Worm (Caenorhabditis elegans): Measurements from ENCODE around the gene sru-35.

DNA sequence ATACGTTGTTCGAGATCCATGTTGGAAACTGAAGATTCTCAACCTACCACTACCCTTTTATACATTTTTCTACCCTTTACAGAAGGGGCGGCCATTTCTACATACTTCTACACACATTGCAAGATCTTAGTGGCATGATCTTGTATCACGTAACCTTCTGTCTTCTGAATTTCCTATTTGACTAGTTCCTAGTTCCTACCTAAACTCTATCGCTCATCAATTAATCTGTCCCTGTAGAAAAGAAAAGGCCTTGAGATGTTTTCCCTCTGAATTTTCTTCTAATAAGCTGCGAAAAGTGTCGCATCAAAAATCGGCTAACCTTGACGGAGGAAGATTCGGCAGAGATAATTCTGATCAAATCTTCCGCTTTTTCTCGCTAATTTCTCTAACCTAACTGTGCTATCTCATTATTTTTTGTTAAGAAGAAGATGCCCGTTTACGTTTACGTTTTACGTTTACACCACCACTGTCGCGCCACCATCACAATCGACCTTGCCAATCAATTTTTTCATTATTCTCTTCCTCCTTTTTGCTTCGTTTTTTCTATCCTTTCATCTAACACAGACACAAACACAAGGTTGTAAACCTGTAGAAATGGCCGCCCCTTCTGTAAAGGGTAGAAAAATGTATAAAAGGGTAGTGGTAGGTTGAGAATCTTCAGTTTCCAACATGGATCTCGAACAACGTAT lies 34.2 kb upstream of the sru-35 start, which contains the start of the genes col-117 and col-3:
- TF ChIP-seq tab-1 (GFP tag; IDR thresholded peaks at IDR 0.05) (no peak), T22C8.4 (GFP tag; IDR thresholded peaks at IDR 0.05) (no peak), ztf-23 (GFP tag; IDR thresholded peaks at IDR 0.05) (no peak)
